Fruit fly (Drosophila melanogaster) Kc167 (cell line): ENCODE data around the gene Hmbs.

Source experiments
- Myc ChIP-seq: fragments of >200 bp; optimal IDR thresholded peaks from 2 replicates; lab custom pipeline; 2017; ENCODE audit warnings: missing external identifiers
- insv ChIP-seq: fragments of >200 bp; optimal IDR thresholded peaks from 3 replicates; lab custom pipeline; 2018; ENCODE audit warnings: missing external identifiers

- TF ChIP-seq insv (lab: Kevin White, UChicago) (no peak), Myc (no peak)
Observed at dm6 chr3L:1302950-1303352, 31.7 kb upstream of the Hmbs start.
